Fruit fly (Drosophila melanogaster) whole organism, prepupa: ENCODE data around the gene Rassf.
A peak's percentile ranks its signal among the peaks of the same experiment; 100 is the strongest.

Experiments used
- Blimp-1 ChIP-seq: fragments of 200-800 bp; sonication (Bioruptor generic); optimal IDR thresholded peaks from 3 replicates; lab custom pipeline; 2017; ENCODE audit warnings: missing biosample characterization, missing genetic modification characterization, mild to moderate bottlenecking, moderate library complexity, missing genetic modification reagents
- CG10631 ChIP-seq: fragments of 200-800 bp; sonication (Bioruptor generic); optimal IDR thresholded peaks from 2 replicates; lab custom pipeline; 2016; ENCODE audit warnings: missing biosample characterization, missing genetic modification characterization
- CG10669 ChIP-seq: fragments of 200-800 bp; sonication (Bioruptor generic); optimal IDR thresholded peaks from 3 replicates; lab custom pipeline; 2018; ENCODE audit warnings: missing biosample characterization, mild to moderate bottlenecking, missing genetic modification characterization, moderate library complexity
- CG11294 ChIP-seq: fragments of 200-800 bp; sonication (Bioruptor generic); IDR thresholded peaks from 2 replicates; pipeline ENCODE4 v1.3.6; 2022; ENCODE audit warnings: missing biosample characterization, missing genetic modification characterization
- CG11762 ChIP-seq: fragments of 200-800 bp; sonication (Bioruptor generic); optimal IDR thresholded peaks from 3 replicates; lab custom pipeline; 2016; ENCODE audit warnings: missing biosample characterization, missing genetic modification characterization; ENCODE audit not compliant: insufficient read depth
- CG15336 ChIP-seq: fragments of 200-800 bp; sonication (Bioruptor generic); IDR thresholded peaks from 2 replicates; pipeline ENCODE4 v1.3.6; 2022; ENCODE audit warnings: missing biosample characterization, missing genetic modification characterization
- CG1621 ChIP-seq: fragments of 200-800 bp; sonication (Bioruptor generic); optimal IDR thresholded peaks from 3 replicates; lab custom pipeline; 2018; ENCODE audit warnings: missing biosample characterization, mild to moderate bottlenecking, missing genetic modification characterization
- CG16779 ChIP-seq: fragments of 200-800 bp; sonication (Bioruptor generic); optimal IDR thresholded peaks from 3 replicates; lab custom pipeline; 2017; ENCODE audit warnings: missing biosample characterization, mild to moderate bottlenecking, missing genetic modification characterization
- CG3032 ChIP-seq: fragments of 200-800 bp; optimal IDR thresholded peaks from 2 replicates; lab custom pipeline; 2019; ENCODE audit warnings: missing biosample characterization, mild to moderate bottlenecking, missing genetic modification characterization, moderate library complexity
- CG31627 ChIP-seq: fragments of 200-800 bp; sonication (Bioruptor generic); optimal IDR thresholded peaks from 3 replicates; lab custom pipeline; 2016; ENCODE audit warnings: missing biosample characterization, missing genetic modification characterization
- CG32006 ChIP-seq: fragments of 200-800 bp; sonication (Bioruptor generic); optimal IDR thresholded peaks from 3 replicates; lab custom pipeline; 2017; ENCODE audit warnings: missing biosample characterization, mild to moderate bottlenecking, missing genetic modification characterization
- CG34406 ChIP-seq: fragments of 200-800 bp; sonication (Bioruptor generic); optimal IDR thresholded peaks from 3 replicates; lab custom pipeline; 2016; ENCODE audit warnings: missing biosample characterization, missing genetic modification characterization
- CG4318 ChIP-seq: fragments of 200-800 bp; sonication (Bioruptor generic); optimal IDR thresholded peaks from 3 replicates; lab custom pipeline; 2017; ENCODE audit warnings: missing biosample characterization, mild to moderate bottlenecking, missing genetic modification characterization
- CG6163 ChIP-seq: fragments of 200-800 bp; sonication (Bioruptor generic); IDR thresholded peaks from 3 replicates; pipeline ENCODE4 v1.3.6; 2022; ENCODE audit warnings: missing biosample characterization, missing genetic modification characterization
- CG6276 ChIP-seq: fragments of 200-800 bp; sonication (Bioruptor generic); optimal IDR thresholded peaks from 2 replicates; lab custom pipeline; 2017; ENCODE audit warnings: missing biosample characterization, mild to moderate bottlenecking, missing genetic modification characterization
- CG6792 ChIP-seq: fragments of 200-800 bp; sonication (Bioruptor generic); optimal IDR thresholded peaks from 3 replicates; lab custom pipeline; 2016; ENCODE audit warnings: missing biosample characterization, missing genetic modification characterization
- CG6808 ChIP-seq: fragments of 200-800 bp; sonication (Bioruptor generic); optimal IDR thresholded peaks from 3 replicates; lab custom pipeline; 2017; ENCODE audit warnings: missing biosample characterization, missing genetic modification characterization, mild to moderate bottlenecking, moderate library complexity, missing genetic modification reagents
- CG6854 ChIP-seq: fragments of 200-800 bp; sonication (Bioruptor generic); optimal IDR thresholded peaks from 2 replicates; lab custom pipeline; 2017; ENCODE audit warnings: missing biosample characterization, mild to moderate bottlenecking, missing genetic modification characterization
- CG7368 ChIP-seq: fragments of 200-800 bp; sonication (Bioruptor generic); optimal IDR thresholded peaks from 3 replicates; lab custom pipeline; 2016; ENCODE audit warnings: missing biosample characterization, missing genetic modification characterization
- CG8319 ChIP-seq: fragments of 200-800 bp; sonication (Bioruptor generic); optimal IDR thresholded peaks from 3 replicates; lab custom pipeline; 2016; ENCODE audit warnings: missing biosample characterization, missing genetic modification characterization
- CG9139 ChIP-seq: fragments of 200-800 bp; sonication (Bioruptor generic); optimal IDR thresholded peaks from 3 replicates; lab custom pipeline; 2017; ENCODE audit warnings: missing biosample characterization, mild to moderate bottlenecking, missing genetic modification characterization
- Eip93F ChIP-seq: fragments of 200-800 bp; sonication (Bioruptor generic); optimal IDR thresholded peaks from 2 replicates; lab custom pipeline; 2016; ENCODE audit warnings: missing biosample characterization, mild to moderate bottlenecking, missing genetic modification characterization
- Ets21C ChIP-seq: fragments of 200-800 bp; sonication (Bioruptor generic); optimal IDR thresholded peaks from 3 replicates; lab custom pipeline; 2016; ENCODE audit warnings: missing biosample characterization, missing genetic modification characterization
- Ets96B ChIP-seq: fragments of 200-800 bp; optimal IDR thresholded peaks from 2 replicates; lab custom pipeline; 2019; ENCODE audit warnings: missing biosample characterization, mild to moderate bottlenecking, missing genetic modification characterization, moderate library complexity
- Gug ChIP-seq: fragments of 200-800 bp; sonication (Bioruptor generic); IDR thresholded peaks from 2 replicates; pipeline ENCODE4 v1.3.6; 2022; ENCODE audit warnings: missing biosample characterization, missing genetic modification characterization
- Hr38 ChIP-seq: sonication (Bioruptor generic); optimal IDR thresholded peaks from 2 replicates; lab custom pipeline; 2016; ENCODE audit warnings: missing biosample characterization, missing genetic modification characterization
- Hr39 ChIP-seq: fragments of 200-800 bp; sonication (Bioruptor generic); optimal IDR thresholded peaks from 2 replicates; lab custom pipeline; 2016; ENCODE audit warnings: missing biosample characterization, missing genetic modification characterization
- Hr4 ChIP-seq: fragments of 200-800 bp; sonication (Bioruptor generic); optimal IDR thresholded peaks from 3 replicates; lab custom pipeline; 2016; ENCODE audit warnings: missing biosample characterization, missing genetic modification characterization
- Lpt ChIP-seq: fragments of 200-800 bp; sonication (Bioruptor generic); optimal IDR thresholded peaks from 3 replicates; lab custom pipeline; 2016; ENCODE audit warnings: missing biosample characterization, missing genetic modification characterization
- Met ChIP-seq: fragments of 200-800 bp; sonication (Bioruptor generic); optimal IDR thresholded peaks from 3 replicates; lab custom pipeline; 2016; ENCODE audit warnings: missing biosample characterization, missing genetic modification characterization
- Smox ChIP-seq: fragments of 200-800 bp; sonication (Bioruptor generic); optimal IDR thresholded peaks from 3 replicates; lab custom pipeline; 2016; ENCODE audit warnings: missing biosample characterization, missing genetic modification characterization
- Sox102F ChIP-seq: fragments of 200-800 bp; sonication (Bioruptor generic); optimal IDR thresholded peaks from 2 replicates; lab custom pipeline; 2016; ENCODE audit warnings: missing biosample characterization, mild to moderate bottlenecking, missing genetic modification characterization
- Sox14 ChIP-seq: fragments of 200-800 bp; sonication (Bioruptor generic); optimal IDR thresholded peaks from 3 replicates; lab custom pipeline; 2016; ENCODE audit warnings: missing biosample characterization, missing genetic modification characterization
- Sox15 ChIP-seq: fragments of 200-800 bp; sonication (Bioruptor generic); optimal IDR thresholded peaks from 3 replicates; lab custom pipeline; 2016; ENCODE audit warnings: missing biosample characterization, missing genetic modification characterization
- achi ChIP-seq: fragments of 200-800 bp; sonication (Bioruptor generic); optimal IDR thresholded peaks from 3 replicates; lab custom pipeline; 2016; ENCODE audit warnings: missing biosample characterization, missing genetic modification characterization
- acj6 ChIP-seq: fragments of 200-800 bp; sonication (Bioruptor generic); optimal IDR thresholded peaks from 3 replicates; lab custom pipeline; 2016; ENCODE audit warnings: missing biosample characterization, missing genetic modification characterization
- cyc ChIP-seq: fragments of 200-800 bp; sonication (Bioruptor generic); optimal IDR thresholded peaks from 3 replicates; lab custom pipeline; 2016; ENCODE audit warnings: missing biosample characterization, missing genetic modification characterization
- dac ChIP-seq: fragments of 200-800 bp; sonication (Bioruptor generic); optimal IDR thresholded peaks from 2 replicates; lab custom pipeline; 2017; ENCODE audit warnings: missing biosample characterization, mild to moderate bottlenecking, missing genetic modification characterization
- dsx ChIP-seq: fragments of 200-800 bp; optimal IDR thresholded peaks from 3 replicates; lab custom pipeline; 2019; ENCODE audit warnings: missing biosample characterization, mild to moderate bottlenecking, missing genetic modification characterization, moderate library complexity; ENCODE audit not compliant: poor library complexity, severe bottlenecking
- eg ChIP-seq: fragments of 200-800 bp; sonication (Bioruptor generic); IDR thresholded peaks from 3 replicates; pipeline ENCODE4 v1.3.6; 2022; ENCODE audit warnings: missing biosample characterization, missing genetic modification characterization
- esn ChIP-seq: fragments of 200-800 bp; sonication (Bioruptor generic); optimal IDR thresholded peaks from 2 replicates; lab custom pipeline; 2016; ENCODE audit warnings: missing biosample characterization, mild to moderate bottlenecking, missing genetic modification characterization, moderate library complexity
- fd85E ChIP-seq: fragments of 200-800 bp; sonication (Bioruptor generic); optimal IDR thresholded peaks from 3 replicates; lab custom pipeline; 2016; ENCODE audit warnings: missing biosample characterization, missing genetic modification characterization
- fkh ChIP-seq: fragments of 200-800 bp; sonication (Bioruptor generic); optimal IDR thresholded peaks from 3 replicates; lab custom pipeline; 2017; ENCODE audit warnings: missing biosample characterization, mild to moderate bottlenecking, missing genetic modification characterization, moderate library complexity
- lz ChIP-seq: fragments of 200-800 bp; sonication (Bioruptor generic); optimal IDR thresholded peaks from 3 replicates; lab custom pipeline; 2016; ENCODE audit warnings: missing biosample characterization, missing genetic modification characterization
- net ChIP-seq: fragments of 200-800 bp; sonication (Bioruptor generic); optimal IDR thresholded peaks from 3 replicates; lab custom pipeline; 2016; ENCODE audit warnings: missing biosample characterization, missing genetic modification characterization
- salr ChIP-seq, 2 experiments: fragments of 200-800 bp; sonication (Bioruptor generic); optimal IDR thresholded peaks; 3 replicates each; lab custom pipeline; 2016 to 2018; ENCODE audit warnings: missing biosample characterization in 2 of 2, missing genetic modification characterization in 2 of 2, mild to moderate bottlenecking in 1 of 2
- spab ChIP-seq: fragments of 200-800 bp; sonication (Bioruptor generic); optimal IDR thresholded peaks from 2 replicates; lab custom pipeline; 2017; ENCODE audit warnings: missing biosample characterization, mild to moderate bottlenecking, missing genetic modification characterization, missing genetic modification reagents
- svp ChIP-seq: fragments of 200-800 bp; sonication (Bioruptor generic); peaks from one replicate; lab custom pipeline; 2016; ENCODE audit warnings: missing biosample characterization, missing genetic modification characterization
- topi ChIP-seq: fragments of 200-800 bp; sonication (Bioruptor generic); optimal IDR thresholded peaks from 3 replicates; lab custom pipeline; 2016; ENCODE audit warnings: missing biosample characterization, missing genetic modification characterization
- vri ChIP-seq: fragments of 200-800 bp; sonication (Bioruptor generic); optimal IDR thresholded peaks from 3 replicates; lab custom pipeline; 2016; ENCODE audit warnings: missing biosample characterization, mild to moderate bottlenecking, missing genetic modification characterization

The Rassf gene

DNA sequence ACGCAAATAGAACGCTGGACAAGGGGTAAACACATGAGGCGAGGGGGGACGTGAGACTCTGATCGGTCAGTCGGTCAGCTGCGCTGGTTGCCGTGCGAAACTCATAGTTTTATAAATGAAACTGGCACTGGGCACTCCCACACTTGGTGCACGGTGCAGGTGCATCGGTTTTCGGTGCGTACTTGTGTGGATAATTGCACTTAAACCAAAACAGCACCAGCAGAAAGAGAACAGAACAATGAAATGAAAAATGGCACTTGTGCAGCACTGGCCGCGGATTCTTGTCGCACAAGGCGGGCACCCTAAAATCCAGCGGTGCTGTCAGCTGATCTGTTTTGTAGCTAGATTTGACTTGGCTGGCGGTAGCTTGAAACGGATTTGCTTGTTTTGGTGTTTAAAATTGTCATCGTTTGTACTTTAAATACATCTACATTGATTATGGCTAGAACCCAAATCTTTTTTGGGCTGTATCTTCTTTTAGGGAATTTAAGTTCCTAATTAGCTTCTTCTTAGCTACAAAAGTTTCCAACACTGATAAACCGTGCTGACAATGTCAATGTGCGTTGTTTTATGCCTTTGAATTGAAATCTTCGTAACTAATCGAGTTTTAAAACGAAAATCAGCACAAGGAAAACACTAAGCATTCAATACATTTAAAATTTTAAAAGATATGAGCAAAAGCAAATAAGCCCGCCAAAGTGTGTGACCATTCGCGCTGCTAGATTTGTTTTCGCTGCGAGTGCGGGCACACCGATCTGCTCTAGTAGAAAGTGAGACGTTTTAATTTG is at the start of gene Rassf, which contains the start of gene CenB1A:
TSS of gene Rassf (minus strand) at position 249 of the 788 bp plus-strand sequence.
TSS of gene CenB1A (plus strand) at position 718 of the 788 bp plus-strand sequence.
- TF ChIP-seq achi (GFP tag; lab: Kevin White, UChicago) (peak; percentile 28), CG15336 (no peak; the same call in 1 of the 2 replicates), CG6854 (GFP tag; lab: Kevin White, UChicago) (peak; percentile 42), CG32006 (peak; percentile 43), svp (GFP tag; lab: Kevin White, UChicago) (peak; percentile 76), esn (GFP tag; lab: Kevin White, UChicago) (peak; percentile 42), CG6792 (GFP tag; lab: Kevin White, UChicago) (peak; percentile 13), Smox (GFP tag; lab: Kevin White, UChicago) (no peak), CG6808 (GFP tag; lab: Kevin White, UChicago) (peak; percentile 29), CG9139 (no peak), dac (GFP tag; lab: Kevin White, UChicago) (no peak), CG11762 (peak; percentile 7), Blimp-1 (GFP tag; lab: Kevin White, UChicago) (no peak), dsx (GFP tag; lab: Kevin White, UChicago) (no peak), fd85E (no peak), cyc (peak; percentile 58), Sox15 (GFP tag; lab: Kevin White, UChicago) (peak; percentile 33), topi (GFP tag; lab: Kevin White, UChicago) (peak; percentile 51), Sox14 (GFP tag; lab: Kevin White, UChicago) (peak; percentile 87), lz (peak; percentile 66), CG31627 (GFP tag; lab: Kevin White, UChicago) (peak; percentile 68), Gug (no peak), net (no peak), Hr39 (GFP tag; lab: Kevin White, UChicago) (peak; percentile 61), Eip93F (GFP tag; lab: Kevin White, UChicago) (no peak), Hr38 (GFP tag; lab: Kevin White, UChicago) (no peak), CG7368 (GFP tag; lab: Kevin White, UChicago) (peak; percentile 38), CG6163 (peak; percentile 55; the same call in 2 of the 3 replicates), fkh (peak; percentile 39), CG4318 (no peak), eg (GFP tag; lab: Robert Waterston, UW) (0 out of 3 replicates have a peak, but pooled peaks have one; percentile 30), Ets21C (GFP tag; lab: Kevin White, UChicago) (no peak), vri (GFP tag; lab: Kevin White, UChicago) (peak; percentile 32), CG10631 (peak; percentile 44), CG1621 (tag; lab: Kevin White, UChicago) (no peak), Hr4 (no peak), Ets96B (tag; lab: Kevin White, UChicago) (peak; percentile 15), CG34406 (peak; percentile 19), spab (GFP tag; lab: Kevin White, UChicago) (no peak), Met (no peak), CG6276 (no peak), salr (GFP tag; optimal IDR thresholded peaks at IDR 0.05; lab: Kevin White, UChicago) (peak in 1 of 2 experiments; percentile 24), CG3032 (peak; percentile 35), CG10669 (GFP tag; lab: Kevin White, UChicago) (no peak), Lpt (GFP tag; lab: Kevin White, UChicago) (no peak), CG8319 (peak; percentile 20), CG16779 (no peak), CG11294 (no peak; the same call in 1 of the 2 replicates), acj6 (peak; percentile 46), Sox102F (GFP tag; lab: Kevin White, UChicago) (peak; percentile 12)
